Fruit fly (Drosophila melanogaster): ENCODE data around the gene CG32755.

The CG32755 gene

dm6 chrX:5980883-5981282 lies 30.8 kb downstream of the CG32755 start (continued):
- TF ChIP-seq Lim3 (GFP tag; IDR thresholded peaks at IDR 0.05) = 0 out of 2 replicates have a peak, but pooled peaks have one; percentile 27
- TF ChIP-seq CG6689 (GFP tag; IDR thresholded peaks at IDR 0.05) = peak; percentile 80
- peak; percentile 75 for TF ChIP-seq Oli (tag; optimal IDR thresholded peaks at IDR 0.05)
- TF ChIP-seq CG10979 (tag; optimal IDR thresholded peaks at IDR 0.05) = peak; percentile 43
- TF ChIP-seq ro (GFP tag; IDR thresholded peaks at IDR 0.05) = peak; percentile 12; the same call in 1 of the 2 replicates
- TF ChIP-seq CG12236 (GFP tag; optimal IDR thresholded peaks at IDR 0.05) = no peak
- TF ChIP-seq abd-A (tag; optimal IDR thresholded peaks at IDR 0.05) = peak; percentile 59
- TF ChIP-seq grau (tag; optimal IDR thresholded peaks at IDR 0.05) = peak; percentile 79
- no peak for TF ChIP-seq CG4328 (GFP tag; optimal IDR thresholded peaks at IDR 0.05)
- TF ChIP-seq ttk (GFP tag; IDR thresholded peaks at IDR 0.05) = peak; percentile 79
- peak; percentile 69 for TF ChIP-seq org-1 (GFP tag; optimal IDR thresholded peaks at IDR 0.05)
- peak; percentile 71 for TF ChIP-seq CG31224 (GFP tag; IDR thresholded peaks at IDR 0.05)
- peak; percentile 86 for TF ChIP-seq CG9932 (GFP tag; IDR thresholded peaks at IDR 0.05)
- TF ChIP-seq Atf3 (GFP tag; optimal IDR thresholded peaks at IDR 0.05) = peak; percentile 9
- TF ChIP-seq eyg (GFP tag; optimal IDR thresholded peaks at IDR 0.05) = no peak
- TF ChIP-seq CG17361 (GFP tag; IDR thresholded peaks at IDR 0.05) = peak; percentile 65
- peak; percentile 73; the same call in 1 of the 2 replicates for TF ChIP-seq MBD-R2 (GFP tag; IDR thresholded peaks at IDR 0.05)
- TF ChIP-seq CG8944 (GFP tag; optimal IDR thresholded peaks at IDR 0.05) = peak; percentile 41
- TF ChIP-seq ap (GFP tag; IDR thresholded peaks at IDR 0.05) = peak; percentile 52
- TF ChIP-seq CG11504 (tag; optimal IDR thresholded peaks at IDR 0.05) = peak; percentile 82
- peak; percentile 55; the same call in 2 of the 3 replicates for TF ChIP-seq CG11560 (tag; IDR thresholded peaks at IDR 0.05)
- TF ChIP-seq cato (GFP tag; optimal IDR thresholded peaks at IDR 0.05; ENCODE audit: borderline replicate concordance) = no peak
- TF ChIP-seq CG17802 (tag; optimal IDR thresholded peaks at IDR 0.05) = no peak
- TF ChIP-seq CG34422 (GFP tag; IDR thresholded peaks at IDR 0.05) = peak; percentile 78
- TF ChIP-seq MESR4 (GFP tag; optimal IDR thresholded peaks at IDR 0.05) = no peak
- TF ChIP-seq CG14050 (GFP tag; IDR thresholded peaks at IDR 0.05) = peak; percentile 66
- TF ChIP-seq Hr78 (GFP tag; optimal IDR thresholded peaks at IDR 0.05) = no peak
- TF ChIP-seq ems (GFP tag; optimal IDR thresholded peaks at IDR 0.05) = peak; percentile 58
- TF ChIP-seq sqz (GFP tag; optimal IDR thresholded peaks at IDR 0.05) = peak; percentile 16
- TF ChIP-seq CG3726 (GFP tag; IDR thresholded peaks at IDR 0.05) = peak; percentile 66; the same call in 2 of the 3 replicates
- TF ChIP-seq pros (GFP tag; optimal IDR thresholded peaks at IDR 0.05) = no peak
- peak; percentile 76 for TF ChIP-seq CG8924 (tag; optimal IDR thresholded peaks at IDR 0.05)
- peak; percentile 44 for TF ChIP-seq ewg (GFP tag; optimal IDR thresholded peaks at IDR 0.05)
- TF ChIP-seq rib (GFP tag; IDR thresholded peaks at IDR 0.05) = peak; percentile 56; the same call in 1 of the 2 replicates
- peak; percentile 84 for TF ChIP-seq Ada2b (GFP tag; IDR thresholded peaks at IDR 0.05)
- peak; percentile 4 for TF ChIP-seq jumu (GFP tag; optimal IDR thresholded peaks at IDR 0.05)
- TF ChIP-seq Asciz (GFP tag; optimal IDR thresholded peaks at IDR 0.05) = peak; percentile 29
- no peak for TF ChIP-seq Trl (optimal IDR thresholded peaks at IDR 0.05)
- TF ChIP-seq Trl (GFP tag; optimal IDR thresholded peaks at IDR 0.05) = peak; percentile 59
- TF ChIP-seq nerfin-2 (GFP tag; IDR thresholded peaks at IDR 0.05; ENCODE audit: partially characterized antibody) = no peak
- no peak for TF ChIP-seq CG15696 (tag; optimal IDR thresholded peaks at IDR 0.05)
- TF ChIP-seq CG6765 (GFP tag; optimal IDR thresholded peaks at IDR 0.05) = peak; percentile 55
- peak; percentile 22 for TF ChIP-seq gcm (GFP tag; optimal IDR thresholded peaks at IDR 0.05)
- no peak for TF ChIP-seq sima (GFP tag; optimal IDR thresholded peaks at IDR 0.05)
- peak; percentile 91 for TF ChIP-seq CG12769 (tag; optimal IDR thresholded peaks at IDR 0.05)
- peak; percentile 68 for TF ChIP-seq CG10147 (GFP tag; optimal IDR thresholded peaks at IDR 0.05)
- no peak for TF ChIP-seq CG8089 (GFP tag; optimal IDR thresholded peaks at IDR 0.05)
- no peak for TF ChIP-seq knrl (GFP tag; IDR thresholded peaks at IDR 0.05; ENCODE audit: partially characterized antibody)
- TF ChIP-seq pzg (GFP tag; optimal IDR thresholded peaks at IDR 0.05) = no peak
- peak; percentile 43 for TF ChIP-seq CG18764 (GFP tag; optimal IDR thresholded peaks at IDR 0.05)
- peak; percentile 53; the same call in 1 of the 2 replicates for TF ChIP-seq CG17612 (GFP tag; IDR thresholded peaks at IDR 0.05)

Measured in whole organism, embryonic.